Fruit fly (Drosophila melanogaster): ENCODE measurements around the gene alphaSnap.

Gene alphaSnap

dm6 chr3L:20313469-20313868, at the start of gene alphaSnap:
TSS of gene alphaSnap (plus strand) at chr3L:20313632.
- TF ChIP-seq esn (GFP tag; optimal IDR thresholded peaks at IDR 0.05) (peak; percentile 51), net (GFP tag; optimal IDR thresholded peaks at IDR 0.05) (no peak), CG1621 (tag; optimal IDR thresholded peaks at IDR 0.05) (peak; percentile 26), achi (GFP tag; optimal IDR thresholded peaks at IDR 0.05) (no peak), vri (GFP tag; optimal IDR thresholded peaks at IDR 0.05) (no peak), topi (GFP tag; optimal IDR thresholded peaks at IDR 0.05) (peak; percentile 35), CG31627 (GFP tag; optimal IDR thresholded peaks at IDR 0.05) (peak; percentile 29), CG3032 (tag; optimal IDR thresholded peaks at IDR 0.05) (peak; percentile 14), CG11762 (GFP tag; optimal IDR thresholded peaks at IDR 0.05; ENCODE audit: insufficient read depth) (no peak), ss (GFP tag; optimal IDR thresholded peaks at IDR 0.05) (peak in 1 of 2 experiments; percentile 5), CG6163 (GFP tag; IDR thresholded peaks at IDR 0.05) (no peak), fkh (GFP tag; optimal IDR thresholded peaks at IDR 0.05) (peak; percentile 56), eg (GFP tag; IDR thresholded peaks at IDR 0.05) (no peak), dsx (GFP tag; optimal IDR thresholded peaks at IDR 0.05; ENCODE audit: poor library complexity, severe bottlenecking) (peak; percentile 19), Sox14 (GFP tag; optimal IDR thresholded peaks at IDR 0.05) (peak; percentile 46), Eip78C (GFP tag) (peak; percentile 83), CG8319 (GFP tag; optimal IDR thresholded peaks at IDR 0.05) (no peak), cyc (GFP tag; optimal IDR thresholded peaks at IDR 0.05) (peak; percentile 11), CG6854 (GFP tag; optimal IDR thresholded peaks at IDR 0.05) (no peak), Lpt (GFP tag; optimal IDR thresholded peaks at IDR 0.05) (no peak), CG6276 (GFP tag; optimal IDR thresholded peaks at IDR 0.05) (no peak), pdm3 (GFP tag; optimal IDR thresholded peaks at IDR 0.05) (no peak)

- TF ChIP-seq Hr38 (GFP tag; optimal IDR thresholded peaks at IDR 0.05) (no peak), CG15336 (GFP tag; IDR thresholded peaks at IDR 0.05) (no peak), Eip75B (GFP tag; optimal IDR thresholded peaks at IDR 0.05) (no peak), CG3032 (tag; optimal IDR thresholded peaks at IDR 0.05) (no peak), acj6 (GFP tag; optimal IDR thresholded peaks at IDR 0.05) (no peak), Met (GFP tag; optimal IDR thresholded peaks at IDR 0.05) (no peak), Eip93F (GFP tag; optimal IDR thresholded peaks at IDR 0.05) (no peak), CG31627 (GFP tag; optimal IDR thresholded peaks at IDR 0.05) (no peak), fkh (GFP tag; optimal IDR thresholded peaks at IDR 0.05) (no peak), CG3919 (GFP tag; optimal IDR thresholded peaks at IDR 0.05) (no peak), CG8632 (GFP tag; optimal IDR thresholded peaks at IDR 0.05) (no peak), CG11294 (GFP tag; IDR thresholded peaks at IDR 0.05) (no peak), Eip78C (GFP tag) (no peak), CG6808 (GFP tag; optimal IDR thresholded peaks at IDR 0.05) (no peak), CG34406 (GFP tag; optimal IDR thresholded peaks at IDR 0.05) (no peak)
These were observed 47.9 kb upstream of the alphaSnap start, which contains the start of gene CG32228 for dm6 chr3L:20265514-20265913. TSS of gene CG32228 (plus strand) at chr3L:20265814.

dm6 chr3L:20275235-20275634, 38.2 kb upstream of the alphaSnap start, which contains the start of gene CG17122:
TSS of gene CG17122 (minus strand) at chr3L:20275335.
- no peak for TF ChIP-seq pdm3 (GFP tag; optimal IDR thresholded peaks at IDR 0.05)
- no peak for TF ChIP-seq fkh (GFP tag; optimal IDR thresholded peaks at IDR 0.05)
- TF ChIP-seq dsx (GFP tag; optimal IDR thresholded peaks at IDR 0.05; ENCODE audit: poor library complexity, severe bottlenecking): no peak
- TF ChIP-seq net (GFP tag; optimal IDR thresholded peaks at IDR 0.05): no peak

- TF ChIP-seq CG11902 (GFP tag; optimal IDR thresholded peaks at IDR 0.05) (no peak), Gug (GFP tag; IDR thresholded peaks at IDR 0.05) (no peak), Met (GFP tag; optimal IDR thresholded peaks at IDR 0.05) (no peak), pdm3 (GFP tag; optimal IDR thresholded peaks at IDR 0.05) (no peak), dsx (GFP tag; optimal IDR thresholded peaks at IDR 0.05; ENCODE audit: poor library complexity, severe bottlenecking) (no peak), svp (GFP tag) (no peak), fd85E (GFP tag; optimal IDR thresholded peaks at IDR 0.05) (no peak), dac (GFP tag; optimal IDR thresholded peaks at IDR 0.05) (no peak), eg (GFP tag; IDR thresholded peaks at IDR 0.05) (no peak)
These were observed 37.5 kb upstream of the alphaSnap start for dm6 chr3L:20275886-20276285.

Measured in whole organism, prepupa.